Worm (Caenorhabditis elegans): ENCODE data around the gene ivd-1.

The ivd-1 gene

ce11 chrIV:5045389-5045788 lies 43.3 kb downstream of the ivd-1 start, which contains the start of gene hot-9:
Gene hot-9, minus strand, starts transcription at chrIV:5045489.
- no peak for TF ChIP-seq F10E7.11 (tag; optimal IDR thresholded peaks at IDR 0.05)
- TF ChIP-seq nhr-90 (tag; optimal IDR thresholded peaks at IDR 0.05), result no peak
- no peak for TF ChIP-seq ZK185.1 (tag; optimal IDR thresholded peaks at IDR 0.05; ENCODE audit: poor library complexity, severe bottlenecking)
- TF ChIP-seq B0035.1 (tag; optimal IDR thresholded peaks at IDR 0.05), result no peak

- TF ChIP-seq madf-3 (GFP tag; IDR thresholded peaks at IDR 0.05) (peak; percentile 65; the same call in 1 of the 2 replicates), snpc-1.3 (tag; optimal IDR thresholded peaks at IDR 0.05; ENCODE audit: insufficient read depth) (peak; percentile 44), egrh-3 (GFP tag; IDR thresholded peaks at IDR 0.05) (peak; percentile 46), madf-10 (tag; optimal IDR thresholded peaks at IDR 0.05) (peak; percentile 46), F52B5.7 (tag; optimal IDR thresholded peaks at IDR 0.05) (no peak), attf-6 (GFP tag; IDR thresholded peaks at IDR 0.05) (peak; percentile 86), madf-6 (GFP tag; IDR thresholded peaks at IDR 0.05) (no peak), snpc-3.4 (tag; optimal IDR thresholded peaks at IDR 0.05) (peak; percentile 12), K12H6.12 (tag; optimal IDR thresholded peaks at IDR 0.05) (peak; percentile 28), attf-5 (GFP tag; optimal IDR thresholded peaks at IDR 0.05) (peak; percentile 37), ccch-3 (GFP tag; optimal IDR thresholded peaks at IDR 0.05) (no peak), lin-26 (GFP tag; IDR thresholded peaks at IDR 0.05) (peak; percentile 98), hmg-1.2 (GFP tag; IDR thresholded peaks at IDR 0.05) (peak; percentile 66; the same call in 1 of the 2 replicates), snpc-1.1 (tag; optimal IDR thresholded peaks at IDR 0.05; ENCODE audit: insufficient read depth) (peak; percentile 34), snpc-4 (GFP tag; optimal IDR thresholded peaks at IDR 0.05) (peak; percentile 82), snpc-4 (tag; optimal IDR thresholded peaks at IDR 0.05) (peak; percentile 26 to 95 (median 92)), nfyb-1 (GFP tag; IDR thresholded peaks at IDR 0.05) (peak; percentile 87), nhr-120 (GFP tag; IDR thresholded peaks at IDR 0.05) (0 out of 2 replicates have a peak, but pooled peaks have one; percentile 60), ztf-28 (GFP tag; IDR thresholded peaks at IDR 0.05) (peak; percentile 78), ceh-40 (GFP tag; IDR thresholded peaks at IDR 0.05) (no peak), ets-4 (GFP tag; optimal IDR thresholded peaks at IDR 0.05) (no peak), F23B12.7 (tag; optimal IDR thresholded peaks at IDR 0.05; ENCODE audit: insufficient read depth) (peak; percentile 66), B0261.1 (tag; optimal IDR thresholded peaks at IDR 0.05) (peak; percentile 91), egl-44 (GFP tag; IDR thresholded peaks at IDR 0.05) (peak; percentile 82; the same call in 1 of the 2 replicates), him-1 (tag; optimal IDR thresholded peaks at IDR 0.05) (peak; percentile 84), hrde-1 (tag; optimal IDR thresholded peaks at IDR 0.05; ENCODE audit: borderline replicate concordance) (peak; percentile 49), ceh-27 (GFP tag; optimal IDR thresholded peaks at IDR 0.05) (peak; percentile 30), F57A8.1 (GFP tag; optimal IDR thresholded peaks at IDR 0.05) (peak; percentile 26), aptf-3 (GFP tag; IDR thresholded peaks at IDR 0.05) (peak; percentile 67; the same call in 1 of the 2 replicates), somi-1 (GFP tag; optimal IDR thresholded peaks at IDR 0.05) (peak; percentile 8), ekl-4 (GFP tag; IDR thresholded peaks at IDR 0.05) (peak; percentile 51; the same call in 1 of the 2 replicates), F10E7.11 (tag; optimal IDR thresholded peaks at IDR 0.05) (peak; percentile 44), zim-3 (tag; optimal IDR thresholded peaks at IDR 0.05) (peak; percentile 16), sptf-2 (GFP tag; optimal IDR thresholded peaks at IDR 0.05) (peak; percentile 74), F49E8.2 (tag; optimal IDR thresholded peaks at IDR 0.05; ENCODE audit: insufficient read depth) (peak; percentile 28), ztf-25 (GFP tag; IDR thresholded peaks at IDR 0.05) (peak; percentile 93), rpc-1 (optimal IDR thresholded peaks at IDR 0.05) (peak; percentile 88), rpc-1 (tag; optimal IDR thresholded peaks at IDR 0.05) (peak; percentile 97), fkh-3 (tag; optimal IDR thresholded peaks at IDR 0.05) (no peak), unc-130 (GFP tag; optimal IDR thresholded peaks at IDR 0.05) (peak; percentile 44), let-526 (GFP tag; IDR thresholded peaks at IDR 0.05) (no peak), T26A5.8 (tag; optimal IDR thresholded peaks at IDR 0.05) (no peak), rcor-1 (GFP tag; IDR thresholded peaks at IDR 0.05) (no peak; the same call in 1 of the 2 replicates)
Measured at ce11 chrIV:5038744-5039143, 49.9 kb downstream of the ivd-1 start.
